Worm (Caenorhabditis elegans) whole organism, young adult: ENCODE data around the gene F13B6.2.

Source experiments
- ZK185.1 ChIP-seq: sonication (generic microtip); optimal IDR thresholded peaks from 2 replicates; lab custom pipeline; 2016; ENCODE audit warnings: mild to moderate bottlenecking, missing genetic modification characterization, missing compliant biosample characterization; ENCODE audit not compliant: poor library complexity, severe bottlenecking
- hlh-12 ChIP-seq: sonication (generic microtip); optimal IDR thresholded peaks from 2 replicates; lab custom pipeline; 2016; ENCODE audit warnings: missing genetic modification characterization, missing compliant biosample characterization
- mes-4 ChIP-seq: sonication (generic microtip); optimal IDR thresholded peaks from 2 replicates; lab custom pipeline; 2016; ENCODE audit warnings: missing genotype, missing genetic modification characterization, missing compliant biosample characterization
- unc-62 ChIP-seq: fragments of 150-350 bp; optimal IDR thresholded peaks from 2 replicates; lab custom pipeline; 2014; ENCODE audit warnings: missing biosample characterization, missing genetic modification reagents, missing genetic modification characterization
- ztf-22 ChIP-seq: fragments of 200-800 bp; sonication (Bioruptor generic); optimal IDR thresholded peaks from 2 replicates; lab custom pipeline; 2018; ENCODE audit warnings: mild to moderate bottlenecking, missing genetic modification characterization, moderate library complexity, missing compliant biosample characterization

DNA sequence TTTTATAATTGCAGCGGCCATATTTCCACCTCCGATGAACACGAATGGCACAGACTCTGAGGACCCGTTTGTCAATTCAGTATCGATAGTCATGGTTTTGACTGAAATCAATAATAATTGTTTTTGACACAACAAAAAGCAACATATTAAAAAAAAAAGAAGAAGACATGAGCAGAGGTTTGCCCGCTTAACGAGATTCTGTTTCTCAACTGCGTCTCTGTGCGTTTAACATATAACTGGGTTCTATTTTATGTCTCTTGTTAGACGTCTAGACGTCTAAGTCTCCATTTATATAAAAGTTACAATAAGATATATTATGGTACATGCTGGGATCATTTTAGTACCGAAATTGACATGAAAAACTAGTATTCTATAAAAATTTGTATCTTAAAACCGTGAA lies 17.1 kb upstream of the F13B6.2 start, which contains the start of gene pycr-4:
- TF ChIP-seq mes-4 (tag; lab: Kevin White, UChicago) = no peak
- no peak for TF ChIP-seq hlh-12 (tag; lab: Kevin White, UChicago)
- no peak for TF ChIP-seq unc-62 (GFP tag; lab: Kevin White, UChicago)
- TF ChIP-seq ztf-22 (GFP tag; lab: Kevin White, UChicago) = no peak
- no peak for TF ChIP-seq ZK185.1
